Worm (Caenorhabditis elegans) whole organism, L2 larva: Measurements from ENCODE around the gene T21C9.6.

ENCODE experiments used
- C34F6.9 ChIP-seq: fragments of 150-350 bp; optimal IDR thresholded peaks from 2 replicates; lab custom pipeline; 2014; ENCODE audit warnings: missing biosample characterization, missing genetic modification characterization
- Y55F3AM.14 ChIP-seq: fragments of 200-800 bp; sonication (Bioruptor generic); optimal IDR thresholded peaks from 2 replicates; lab custom pipeline; 2018; ENCODE audit warnings: mild to moderate bottlenecking, missing genetic modification characterization, missing compliant biosample characterization
- ZK546.5 ChIP-seq: sonication (generic microtip); optimal IDR thresholded peaks from 2 replicates; lab custom pipeline; 2017; ENCODE audit warnings: missing biosample characterization, missing genetic modification characterization
- alr-1 ChIP-seq: fragments of 150-350 bp; optimal IDR thresholded peaks from 2 replicates; lab custom pipeline; 2014; ENCODE audit warnings: missing biosample characterization, missing genetic modification characterization
- aly-2 ChIP-seq: fragments of 150-350 bp; optimal IDR thresholded peaks from 2 replicates; lab custom pipeline; 2014; ENCODE audit warnings: missing biosample characterization, missing genetic modification characterization
- ama-1 ChIP-seq: fragments of 150-350 bp; optimal IDR thresholded peaks from 2 replicates; lab custom pipeline; 2018; ENCODE audit warnings: inconsistent platforms
- ceh-16 ChIP-seq: fragments of 150-350 bp; optimal IDR thresholded peaks from 2 replicates; lab custom pipeline; 2014; ENCODE audit warnings: missing biosample characterization, missing genetic modification characterization
- ceh-82 ChIP-seq: fragments of 150-350 bp; optimal IDR thresholded peaks from 2 replicates; lab custom pipeline; 2014; ENCODE audit warnings: missing biosample characterization, missing genetic modification characterization
- crh-2 ChIP-seq: sonication (generic microtip); optimal IDR thresholded peaks from 2 replicates; lab custom pipeline; 2017; ENCODE audit warnings: missing biosample characterization, missing genetic modification characterization
- egl-27 ChIP-seq: sonication (generic microtip); optimal IDR thresholded peaks from 3 replicates; lab custom pipeline; 2017; ENCODE audit warnings: missing biosample characterization, missing genetic modification reagents, missing genetic modification characterization
- elt-1 ChIP-seq: fragments of 150-350 bp; optimal IDR thresholded peaks from 2 replicates; lab custom pipeline; 2014; ENCODE audit warnings: missing biosample characterization, missing genetic modification characterization
- elt-3 ChIP-seq: sonication (generic microtip); optimal IDR thresholded peaks from 2 replicates; lab custom pipeline; 2017; ENCODE audit warnings: missing biosample characterization, missing genetic modification characterization
- fos-1 ChIP-seq: fragments of 150-350 bp; optimal IDR thresholded peaks from 2 replicates; lab custom pipeline; 2014; ENCODE audit warnings: missing biosample characterization, missing genetic modification characterization
- gmeb-1 ChIP-seq: fragments of 150-350 bp; optimal IDR thresholded peaks from 2 replicates; lab custom pipeline; 2014; ENCODE audit warnings: missing biosample characterization, missing genetic modification characterization
- lin-13 ChIP-seq: fragments of 150-350 bp; optimal IDR thresholded peaks from 2 replicates; lab custom pipeline; 2014; ENCODE audit warnings: missing biosample characterization, missing genetic modification reagents, missing genetic modification characterization
- lin-39 ChIP-seq: fragments of 150-350 bp; optimal IDR thresholded peaks from 2 replicates; lab custom pipeline; 2014; ENCODE audit warnings: missing biosample characterization, missing genetic modification reagents, missing genetic modification characterization
- mab-5 ChIP-seq: fragments of 150-350 bp; optimal IDR thresholded peaks from 2 replicates; lab custom pipeline; 2014; ENCODE audit warnings: missing biosample characterization, missing genetic modification characterization
- mbf-1 ChIP-seq: sonication (generic microtip); optimal IDR thresholded peaks from 2 replicates; lab custom pipeline; 2017; ENCODE audit warnings: missing biosample characterization, missing genetic modification characterization
- nhr-11 ChIP-seq: fragments of 150-350 bp; optimal IDR thresholded peaks from 2 replicates; lab custom pipeline; 2014; ENCODE audit warnings: missing biosample characterization, missing genetic modification characterization
- nhr-12 ChIP-seq: fragments of 150-350 bp; optimal IDR thresholded peaks from 2 replicates; lab custom pipeline; 2014; ENCODE audit warnings: missing biosample characterization, missing genetic modification characterization
- nhr-21 ChIP-seq: fragments of 150-350 bp; optimal IDR thresholded peaks from 2 replicates; lab custom pipeline; 2014; ENCODE audit warnings: missing biosample characterization, missing genetic modification characterization
- nhr-23 ChIP-seq: fragments of 150-350 bp; optimal IDR thresholded peaks from 2 replicates; lab custom pipeline; 2014; ENCODE audit warnings: missing biosample characterization, missing genetic modification reagents, missing genetic modification characterization
- nhr-25 ChIP-seq: fragments of 150-350 bp; sonication (generic microtip); optimal IDR thresholded peaks from 3 replicates; lab custom pipeline; 2014; ENCODE audit warnings: missing biosample characterization, missing genetic modification characterization
- nhr-77 ChIP-seq: fragments of 150-350 bp; optimal IDR thresholded peaks from 2 replicates; lab custom pipeline; 2014; ENCODE audit warnings: missing biosample characterization, missing genetic modification characterization
- sem-4 ChIP-seq: fragments of 150-350 bp; optimal IDR thresholded peaks from 2 replicates; lab custom pipeline; 2014; ENCODE audit warnings: missing biosample characterization, missing genetic modification reagents, missing genetic modification characterization
- skn-1 ChIP-seq: sonication (generic microtip); optimal IDR thresholded peaks from 2 replicates; lab custom pipeline; 2017; ENCODE audit warnings: missing biosample characterization, missing genetic modification characterization
- sma-3 ChIP-seq: sonication (generic microtip); optimal IDR thresholded peaks from 2 replicates; lab custom pipeline; 2016; ENCODE audit warnings: missing genetic modification reagents, missing genetic modification characterization, missing compliant biosample characterization
- sma-9 ChIP-seq, 2 experiments: fragments of 150-350 bp in 1 of 2; sonication (generic microtip) in 1 of 2; optimal IDR thresholded peaks; 2 replicates each; lab custom pipeline; 2014 to 2016; ENCODE audit warnings: missing genetic modification characterization in 2 of 2, mild to moderate bottlenecking in 1 of 2, missing biosample characterization in 1 of 2, missing compliant biosample characterization in 1 of 2, missing genetic modification reagents in 1 of 2, moderate library complexity in 1 of 2
- unc-62 ChIP-seq: fragments of 150-350 bp; optimal IDR thresholded peaks from 2 replicates; lab custom pipeline; 2014; ENCODE audit warnings: missing biosample characterization, missing genetic modification reagents, missing genetic modification characterization
- zag-1 ChIP-seq: fragments of 150-350 bp; optimal IDR thresholded peaks from 2 replicates; lab custom pipeline; 2014; ENCODE audit warnings: missing biosample characterization, missing genetic modification characterization
- ztf-11 ChIP-seq: sonication (generic microtip); optimal IDR thresholded peaks from 2 replicates; lab custom pipeline; 2017; ENCODE audit warnings: missing biosample characterization, missing genetic modification characterization

Gene T21C9.6

DNA sequence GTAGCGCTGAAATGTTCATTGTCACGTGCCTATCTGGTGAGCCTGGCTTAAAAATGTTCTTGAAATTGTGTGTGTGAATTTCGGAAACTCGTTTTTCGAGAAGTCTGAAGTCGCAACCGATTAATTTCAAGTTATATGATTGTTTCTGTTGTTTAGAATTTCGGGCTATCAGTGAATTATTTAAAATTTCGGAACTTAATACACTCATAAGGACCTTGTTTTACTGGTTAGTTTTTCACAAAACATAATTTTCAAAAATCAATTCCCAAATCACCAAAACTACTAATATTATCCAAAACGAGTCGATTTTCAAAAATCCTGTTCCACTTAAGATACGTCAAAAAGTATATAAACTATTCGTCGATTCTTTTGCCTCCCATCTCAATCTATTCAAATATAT, 48.8 kb downstream of the T21C9.6 start:
- TF ChIP-seq nhr-23 (tag; lab: Kevin White, UChicago) (no peak), gmeb-1 (tag; lab: Kevin White, UChicago) (no peak), unc-62 (GFP tag; lab: Kevin White, UChicago) (no peak), crh-2 (tag; lab: Kevin White, UChicago) (no peak), nhr-21 (tag; lab: Kevin White, UChicago) (no peak), aly-2 (no peak), sem-4 (tag; lab: Kevin White, UChicago) (no peak), elt-1 (tag; lab: Kevin White, UChicago) (no peak), nhr-11 (tag; lab: Kevin White, UChicago) (no peak), fos-1 (tag; lab: Kevin White, UChicago) (no peak), ama-1 (lab: Kevin White, UChicago) (no peak), elt-3 (no peak), sma-9 (GFP tag; optimal IDR thresholded peaks at IDR 0.05; lab: Kevin White, UChicago) (no peak), sma-9 (tag; optimal IDR thresholded peaks at IDR 0.05; lab: Kevin White, UChicago) (no peak), zag-1 (tag; lab: Kevin White, UChicago) (no peak), lin-39 (tag; lab: Kevin White, UChicago) (no peak), alr-1 (tag; lab: Kevin White, UChicago) (no peak), mbf-1 (tag; lab: Kevin White, UChicago) (no peak)

DNA sequence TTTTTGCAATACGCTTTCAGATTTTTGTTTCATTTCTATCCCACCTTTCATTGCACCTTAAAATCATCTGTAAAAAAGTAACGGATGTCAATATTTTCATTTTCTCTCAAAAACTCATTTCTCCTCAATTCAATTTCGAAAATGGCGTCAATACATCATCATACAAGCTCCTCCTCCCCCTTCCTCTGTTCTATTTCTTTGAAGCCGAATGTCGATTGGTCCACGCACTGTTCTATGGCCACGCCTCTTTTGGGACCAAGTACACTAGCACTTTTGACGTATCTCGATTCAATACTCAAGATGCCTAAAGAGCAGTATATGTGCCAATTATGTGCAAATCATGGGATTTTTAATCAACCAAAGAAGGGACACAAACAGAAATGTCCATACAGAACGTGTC, 51.1 kb downstream of the T21C9.6 start, which contains the start of gene mab-23:
TSS of gene mab-23 (plus strand) at position 301 of the 400 bp plus-strand sequence.
- no peak for TF ChIP-seq C34F6.9 (tag; lab: Kevin White, UChicago)
- no peak for TF ChIP-seq mbf-1 (tag; lab: Kevin White, UChicago)
- no peak for TF ChIP-seq skn-1 (tag; lab: Kevin White, UChicago)
- no peak for TF ChIP-seq nhr-12 (tag; lab: Kevin White, UChicago)
- no peak for TF ChIP-seq ztf-11 (tag; lab: Kevin White, UChicago)
- no peak for TF ChIP-seq nhr-77 (tag; lab: Kevin White, UChicago)
- TF ChIP-seq nhr-25 = no peak
- TF ChIP-seq sem-4 (tag; lab: Kevin White, UChicago) = no peak
- TF ChIP-seq elt-1 (tag; lab: Kevin White, UChicago) = no peak
- TF ChIP-seq gmeb-1 (tag; lab: Kevin White, UChicago) = no peak
- TF ChIP-seq, all 48 proteins: peak for 0

- TF ChIP-seq ceh-82 (tag; lab: Kevin White, UChicago) = no peak
- no peak for TF ChIP-seq ZK546.5 (tag; lab: Kevin White, UChicago)
- TF ChIP-seq C34F6.9 (tag; lab: Kevin White, UChicago) = no peak
- TF ChIP-seq alr-1 (tag; lab: Kevin White, UChicago) = no peak
- no peak for TF ChIP-seq sma-3 (GFP tag; lab: Kevin White, UChicago)
- no peak for TF ChIP-seq nhr-77 (tag; lab: Kevin White, UChicago)
- no peak for TF ChIP-seq zag-1 (tag; lab: Kevin White, UChicago)
- TF ChIP-seq lin-39 (tag; lab: Kevin White, UChicago) = no peak
- no peak for TF ChIP-seq lin-13 (GFP tag; lab: Kevin White, UChicago)
- TF ChIP-seq ceh-16 (tag; lab: Kevin White, UChicago) = no peak
- TF ChIP-seq egl-27 (tag; lab: Kevin White, UChicago) = no peak
- TF ChIP-seq mab-5 = no peak
- TF ChIP-seq fos-1 (tag; lab: Kevin White, UChicago) = no peak
- no peak for TF ChIP-seq ama-1 (lab: Kevin White, UChicago)
- TF ChIP-seq sma-9 (GFP tag; optimal IDR thresholded peaks at IDR 0.05; lab: Kevin White, UChicago) = no peak
- TF ChIP-seq sma-9 (tag; optimal IDR thresholded peaks at IDR 0.05; lab: Kevin White, UChicago) = no peak
- no peak for TF ChIP-seq sem-4 (tag; lab: Kevin White, UChicago)
- TF ChIP-seq Y55F3AM.14 (GFP tag; lab: Kevin White, UChicago) = no peak
Observed at ce11 chrV:10635722-10636121, 54.0 kb downstream of the T21C9.6 start, which contains the start of gene kvs-2. kvs-2 (plus strand) TSS chrV:10636022.
